Worm (Caenorhabditis elegans) whole organism, L2 larva: Measurements from ENCODE around the gene abu-7.

Source experiments
- fos-1 ChIP-seq: fragments of 150-350 bp; optimal IDR thresholded peaks from 2 replicates; lab custom pipeline; 2014; ENCODE audit warnings: missing biosample characterization, missing genetic modification characterization
- lin-39 ChIP-seq: fragments of 150-350 bp; optimal IDR thresholded peaks from 2 replicates; lab custom pipeline; 2014; ENCODE audit warnings: missing biosample characterization, missing genetic modification reagents, missing genetic modification characterization
- lsy-2 ChIP-seq, 2 experiments: fragments of 150-350 bp in 1 of 2; sonication (generic microtip) in 1 of 2; optimal IDR thresholded peaks; 2 replicates each; lab custom pipeline; 2014 to 2017; ENCODE audit warnings: missing biosample characterization in 2 of 2, missing genetic modification characterization in 2 of 2
- mdl-1 ChIP-seq, 2 experiments: fragments of 150-350 bp in 1 of 2; sonication (generic microtip) in 1 of 2; optimal IDR thresholded peaks; 2 replicates each; lab custom pipeline; 2017; ENCODE audit warnings: missing biosample characterization in 2 of 2, missing genetic modification characterization in 2 of 2
- nhr-237 ChIP-seq: fragments of 150-350 bp; optimal IDR thresholded peaks from 2 replicates; lab custom pipeline; 2014; ENCODE audit warnings: missing biosample characterization, missing genetic modification characterization
- nhr-77 ChIP-seq: fragments of 150-350 bp; optimal IDR thresholded peaks from 2 replicates; lab custom pipeline; 2014; ENCODE audit warnings: missing biosample characterization, missing genetic modification characterization

DNA sequence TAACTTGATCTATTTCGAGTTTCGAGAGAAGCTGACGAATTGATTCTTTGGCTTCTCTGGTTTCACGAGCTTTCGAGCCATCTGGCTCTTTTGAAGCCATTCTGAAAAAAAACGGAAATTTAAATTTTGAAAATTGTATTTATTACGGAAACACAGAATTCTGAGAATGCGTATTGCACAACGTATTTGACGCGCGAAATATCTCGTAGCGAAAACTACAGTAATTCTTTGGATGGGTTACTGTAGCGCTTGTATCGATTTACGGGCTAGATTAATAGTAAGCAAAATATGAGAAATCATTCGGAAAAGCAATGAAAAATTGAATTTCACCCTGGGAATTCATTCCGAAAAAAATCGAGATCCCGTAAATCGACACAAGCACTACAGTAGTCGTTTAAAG, 50.9 kb downstream of the abu-7 start, which contains the start of gene C04F5.8:
- TF ChIP-seq mdl-1 (tag; optimal IDR thresholded peaks at IDR 0.05; lab: Kevin White, UChicago) (no peak), nhr-237 (no peak), lsy-2 (tag; optimal IDR thresholded peaks at IDR 0.05; lab: Kevin White, UChicago) (no peak), lin-39 (no peak), fos-1 (no peak), nhr-77 (tag; lab: Kevin White, UChicago) (no peak)
